Fruit fly (Drosophila melanogaster) whole organism: ENCODE measurements around the gene AP-2sigma.

Experiments
- CG8478 ChIP-seq: fragments of >200 bp; optimal IDR thresholded peaks from 2 replicates; lab custom pipeline; 2018; ENCODE audit warnings: inconsistent platforms
- pan ChIP-seq: fragments of >200 bp; optimal IDR thresholded peaks from 2 replicates; lab custom pipeline; 2017
- psq ChIP-seq: fragments of >200 bp; optimal IDR thresholded peaks from 2 replicates; lab custom pipeline; 2017
- usp ChIP-seq: fragments of >200 bp; optimal IDR thresholded peaks from 2 replicates; lab custom pipeline; 2017; ENCODE audit warnings: missing biosample characterization, missing genetic modification characterization, mixed read lengths

DNA sequence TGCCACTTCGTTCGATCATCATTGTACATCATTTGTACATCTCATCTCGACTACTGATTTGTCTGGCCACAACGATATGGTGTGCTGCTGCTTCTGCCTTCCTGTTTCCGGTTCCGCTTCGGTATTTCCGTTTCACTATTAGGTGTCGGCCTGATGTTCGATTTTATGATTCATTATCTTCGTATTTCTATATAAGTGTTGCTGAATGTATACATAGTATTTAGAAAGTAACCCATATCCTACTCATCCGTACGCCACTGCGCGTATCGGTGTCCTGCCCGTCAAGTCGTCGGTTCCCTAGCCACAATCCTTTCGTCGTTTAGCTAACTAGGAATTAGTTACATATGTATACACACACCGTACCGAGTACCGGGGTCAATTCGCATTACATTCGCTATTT is 49.2 kb upstream of the AP-2sigma start:
- no peak for TF ChIP-seq CG8478 (lab: Kevin White, UChicago)
- TF ChIP-seq psq (lab: Kevin White, UChicago): no peak
- TF ChIP-seq pan (lab: Kevin White, UChicago): no peak
- no peak for TF ChIP-seq usp (GFP tag; lab: Kevin White, UChicago)
